Fruit fly (Drosophila melanogaster): ENCODE data around the gene Grip.

Gene Grip

dm6 chrX:6024638-6025037, 58.6 kb downstream of the Grip start (continued):
- TF ChIP-seq CG16815 (GFP tag; optimal IDR thresholded peaks at IDR 0.05) (peak; percentile 61), gro (GFP tag; optimal IDR thresholded peaks at IDR 0.05) (no peak), CG10321 (GFP tag; IDR thresholded peaks at IDR 0.05) (no peak), sens (GFP tag) (peak; percentile 93), run (tag; optimal IDR thresholded peaks at IDR 0.05) (no peak), CG1024 (GFP tag; IDR thresholded peaks at IDR 0.05) (0 out of 2 replicates have a peak, but pooled peaks have one; percentile 45), CG12219 (GFP tag; optimal IDR thresholded peaks at IDR 0.05) (peak; percentile 24), CG11560 (tag; IDR thresholded peaks at IDR 0.05) (no peak), CG8281 (tag; optimal IDR thresholded peaks at IDR 0.05) (no peak), bsh (GFP tag; optimal IDR thresholded peaks at IDR 0.05) (peak in 1 of 2 experiments; percentile 77), pfk (GFP tag; optimal IDR thresholded peaks at IDR 0.05) (no peak), eyg (GFP tag; optimal IDR thresholded peaks at IDR 0.05) (no peak), hb (GFP tag; IDR thresholded peaks at IDR 0.05; ENCODE audit: partially characterized antibody) (no peak), CG4404 (GFP tag; IDR thresholded peaks at IDR 0.05) (peak; percentile 47; the same call in 1 of the 2 replicates), otp (GFP tag; IDR thresholded peaks at IDR 0.05) (0 out of 3 replicates have a peak, but pooled peaks have one; percentile 39), sens-2 (GFP tag; IDR thresholded peaks at IDR 0.05) (no peak), esg (GFP tag; conservative IDR thresholded peaks at IDR 0.05) (0 out of 2 replicates have a peak, but pooled peaks have one; percentile 37), tio (GFP tag; optimal IDR thresholded peaks at IDR 0.05) (peak; percentile 37), CG3163 (GFP tag; optimal IDR thresholded peaks at IDR 0.05) (no peak), CG1603 (tag; optimal IDR thresholded peaks at IDR 0.05) (peak; percentile 83), repo (GFP tag; optimal IDR thresholded peaks at IDR 0.05) (peak; percentile 55), ara (GFP tag; IDR thresholded peaks at IDR 0.05) (peak; percentile 76; the same call in 1 of the 2 replicates), Asciz (GFP tag; optimal IDR thresholded peaks at IDR 0.05) (peak; percentile 2), danr (GFP tag; IDR thresholded peaks at IDR 0.05) (no peak; the same call in 1 of the 2 replicates), pb (GFP tag; optimal IDR thresholded peaks at IDR 0.05) (peak; percentile 34), Tbp (GFP tag; optimal IDR thresholded peaks at IDR 0.05) (no peak), amos (GFP tag; IDR thresholded peaks at IDR 0.05; ENCODE audit: partially characterized antibody) (no peak), ems (GFP tag; optimal IDR thresholded peaks at IDR 0.05) (peak; percentile 10), zf30C (GFP tag; optimal IDR thresholded peaks at IDR 0.05) (peak; percentile 70), Blimp-1 (GFP tag; optimal IDR thresholded peaks at IDR 0.05) (peak; percentile 26), Hr51 (GFP tag; optimal IDR thresholded peaks at IDR 0.05) (peak in 1 of 2 experiments; percentile 15), ATbp (GFP tag; optimal IDR thresholded peaks at IDR 0.05) (peak; percentile 33), Hr78 (GFP tag; optimal IDR thresholded peaks at IDR 0.05) (peak in 1 of 2 experiments; percentile 68), slou (GFP tag; optimal IDR thresholded peaks at IDR 0.05) (no peak), bbx (GFP tag; IDR thresholded peaks at IDR 0.05; ENCODE audit: partially characterized antibody) (no peak)

DNA sequence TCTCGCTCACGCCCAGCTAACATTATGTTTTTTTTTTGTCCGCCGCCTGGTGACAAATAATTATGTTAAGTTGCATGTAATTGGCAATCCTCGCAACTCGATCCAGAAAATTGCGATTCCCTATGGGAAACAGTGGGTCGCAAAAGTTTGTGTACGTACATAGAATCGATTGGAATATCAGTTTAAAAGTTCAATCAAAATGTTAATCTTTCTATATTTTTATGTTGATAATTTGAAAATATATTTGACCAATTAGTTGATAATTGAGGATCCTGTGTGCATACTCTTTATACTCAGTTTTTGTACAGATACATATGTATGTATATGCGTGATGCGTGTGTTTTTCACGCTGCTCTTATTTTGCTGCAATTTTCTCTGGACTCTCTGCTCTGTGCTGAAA, 61.8 kb downstream of the Grip start:
- 0 out of 2 replicates have a peak, but pooled peaks have one; percentile 15 for TF ChIP-seq Ptx1 (GFP tag; IDR thresholded peaks at IDR 0.05)
- no peak for TF ChIP-seq CG33213 (GFP tag; optimal IDR thresholded peaks at IDR 0.05)
- TF ChIP-seq fd64A (GFP tag; optimal IDR thresholded peaks at IDR 0.05), result no peak
- peak; percentile 0 for TF ChIP-seq Sox102F (GFP tag; optimal IDR thresholded peaks at IDR 0.05)
- TF ChIP-seq row (GFP tag; IDR thresholded peaks at IDR 0.05), result 0 out of 3 replicates have a peak, but pooled peaks have one; percentile 15
- no peak for TF ChIP-seq prd (optimal IDR thresholded peaks at IDR 0.05)
- peak; percentile 38; the same call in 1 of the 3 replicates for TF ChIP-seq prd (GFP tag; IDR thresholded peaks at IDR 0.05)
- no peak for TF ChIP-seq bowl (GFP tag; IDR thresholded peaks at IDR 0.05)
- TF ChIP-seq bsh (GFP tag; optimal IDR thresholded peaks at IDR 0.05), result peak in 1 of 2 experiments; percentile 11
- TF ChIP-seq dimm (GFP tag; IDR thresholded peaks at IDR 0.05), result no peak
- TF ChIP-seq tup (GFP tag; optimal IDR thresholded peaks at IDR 0.05), result no peak
- TF ChIP-seq CG7786 (GFP tag; optimal IDR thresholded peaks at IDR 0.05), result no peak
- TF ChIP-seq pan (optimal IDR thresholded peaks at IDR 0.05), result no peak
- peak in 1 of 2 experiments; percentile 25 for TF ChIP-seq pan (GFP tag; optimal IDR thresholded peaks at IDR 0.05 in 1 of 2, IDR thresholded peaks at IDR 0.05 in 1 of 2)
- TF ChIP-seq gem (tag; optimal IDR thresholded peaks at IDR 0.05), result peak; percentile 10
- peak; percentile 11; the same call in 1 of the 3 replicates for TF ChIP-seq CG11093 (GFP tag; IDR thresholded peaks at IDR 0.05)
- TF ChIP-seq Fer2 (tag; optimal IDR thresholded peaks at IDR 0.05), result no peak
- TF ChIP-seq Drgx (GFP tag; IDR thresholded peaks at IDR 0.05), result peak; percentile 79
